Fruit fly (Drosophila melanogaster) whole organism, pupa: ENCODE data around the gene 5PtaseI.

Source experiments
- CG10348 ChIP-seq: fragments of 200-800 bp; sonication (Bioruptor generic); IDR thresholded peaks from 2 replicates; pipeline ENCODE4 v1.3.6; 2022; ENCODE audit warnings: missing biosample characterization, missing genetic modification characterization
- CG12605 ChIP-seq: fragments of 200-800 bp; sonication (Bioruptor generic); IDR thresholded peaks from 2 replicates; pipeline ENCODE4 v1.3.6; 2022; ENCODE audit warnings: missing biosample characterization, missing genetic modification characterization
- CG13204 ChIP-seq: fragments of 200-800 bp; sonication (Bioruptor generic); optimal IDR thresholded peaks from 2 replicates; lab custom pipeline; 2018; ENCODE audit warnings: missing biosample characterization, mild to moderate bottlenecking, missing genetic modification characterization, moderate library complexity
- CG14655 ChIP-seq: fragments of 200-800 bp; sonication (Bioruptor generic); optimal IDR thresholded peaks from 3 replicates; lab custom pipeline; 2017; ENCODE audit warnings: mild to moderate bottlenecking, missing biosample characterization, missing genetic modification reagents, missing genetic modification characterization
- CG15710 ChIP-seq: fragments of 200-800 bp; sonication (Bioruptor generic); optimal IDR thresholded peaks from 2 replicates; lab custom pipeline; 2018; ENCODE audit warnings: missing biosample characterization, mild to moderate bottlenecking, missing genetic modification characterization, moderate library complexity
- CG17806 ChIP-seq: fragments of 200-800 bp; sonication (Bioruptor generic); optimal IDR thresholded peaks from 2 replicates; lab custom pipeline; 2018; ENCODE audit warnings: missing biosample characterization, mild to moderate bottlenecking, missing genetic modification characterization, moderate library complexity
- CG32121 ChIP-seq: fragments of 200-800 bp; sonication (Bioruptor generic); IDR thresholded peaks from 2 replicates; pipeline ENCODE4 v1.3.6; 2022; ENCODE audit warnings: missing biosample characterization, missing genetic modification characterization
- CG34367 ChIP-seq: fragments of 200-800 bp; sonication (Bioruptor generic); optimal IDR thresholded peaks from 2 replicates; lab custom pipeline; 2018; ENCODE audit warnings: missing biosample characterization, mild to moderate bottlenecking, missing genetic modification characterization
- CG4496 ChIP-seq: fragments of 200-800 bp; sonication (Bioruptor generic); IDR thresholded peaks from 3 replicates; pipeline ENCODE4 v1.3.6; 2022; ENCODE audit warnings: missing biosample characterization, missing genetic modification characterization
- CG8159 ChIP-seq: fragments of 200-800 bp; sonication (Bioruptor generic); optimal IDR thresholded peaks from 3 replicates; lab custom pipeline; 2018; ENCODE audit warnings: missing biosample characterization, mild to moderate bottlenecking, missing genetic modification characterization, moderate library complexity
- CG8301 ChIP-seq: fragments of 200-800 bp; sonication (Bioruptor generic); optimal IDR thresholded peaks from 2 replicates; lab custom pipeline; 2018; ENCODE audit warnings: missing biosample characterization, mild to moderate bottlenecking, missing genetic modification characterization
- CG9948 ChIP-seq: fragments of 200-800 bp; sonication (Bioruptor generic); optimal IDR thresholded peaks from 2 replicates; lab custom pipeline; 2018; ENCODE audit warnings: missing biosample characterization, mild to moderate bottlenecking, missing genetic modification characterization, moderate library complexity
- D1 ChIP-seq: fragments of 200-800 bp; sonication (Bioruptor generic); optimal IDR thresholded peaks from 2 replicates; lab custom pipeline; 2018; ENCODE audit warnings: missing biosample characterization, mild to moderate bottlenecking, missing genetic modification characterization, moderate library complexity
- EcR ChIP-seq: fragments of 200-800 bp; sonication (Bioruptor generic); optimal IDR thresholded peaks from 3 replicates; lab custom pipeline; 2019; ENCODE audit warnings: missing biosample characterization, missing genetic modification characterization, mild to moderate bottlenecking, moderate library complexity, missing genetic modification reagents
- Ets98B ChIP-seq: fragments of 200-800 bp; sonication (Bioruptor generic); IDR thresholded peaks from 2 replicates; pipeline ENCODE4 v1.3.6; 2022; ENCODE audit warnings: missing biosample characterization, missing genetic modification characterization
- Pif1B ChIP-seq: fragments of 200-800 bp; sonication (Bioruptor generic); optimal IDR thresholded peaks from 3 replicates; lab custom pipeline; 2016; ENCODE audit warnings: missing biosample characterization, missing genetic modification characterization
- Snoo ChIP-seq: fragments of 200-800 bp; sonication (Bioruptor generic); optimal IDR thresholded peaks from 3 replicates; lab custom pipeline; 2017; ENCODE audit warnings: missing biosample characterization, mild to moderate bottlenecking, missing genetic modification characterization, inconsistent platforms
- fd96Ca ChIP-seq: fragments of 200-800 bp; sonication (Bioruptor generic); IDR thresholded peaks from 3 replicates; pipeline ENCODE4 v1.3.6; 2022; ENCODE audit warnings: missing biosample characterization, missing genetic modification characterization
- gl ChIP-seq: fragments of 200-800 bp; sonication (Bioruptor generic); optimal IDR thresholded peaks from 2 replicates; lab custom pipeline; 2018; ENCODE audit warnings: missing biosample characterization, mild to moderate bottlenecking, missing genetic modification characterization
- rn ChIP-seq: fragments of 200-800 bp; sonication (Bioruptor generic); IDR thresholded peaks from 2 replicates; pipeline ENCODE4 v1.3.6; 2022; ENCODE audit warnings: missing biosample characterization, missing genetic modification characterization

5PtaseI gene

dm6 chr3R:25044816-25045551 is at the start of gene 5PtaseI:
TSS of gene 5PtaseI (minus strand) at chr3R:25045151.
- TF ChIP-seq Snoo (no peak), CG32121 (GFP tag; lab: Robert Waterston, UW) (no peak), EcR (GFP tag; lab: Kevin White, UChicago) (no peak), CG34367 (tag; lab: Kevin White, UChicago) (no peak), CG4496 (GFP tag; lab: Robert Waterston, UW) (no peak), CG9948 (tag; lab: Kevin White, UChicago) (no peak), Pif1B (GFP tag; lab: Kevin White, UChicago) (no peak), CG12605 (GFP tag; lab: Robert Waterston, UW) (no peak), CG8301 (tag; lab: Kevin White, UChicago) (no peak), CG14655 (GFP tag; lab: Kevin White, UChicago) (no peak), CG10348 (GFP tag; lab: Robert Waterston, UW) (no peak), Ets98B (GFP tag; lab: Robert Waterston, UW) (no peak), CG15710 (no peak), D1 (no peak), CG8159 (no peak), gl (tag; lab: Kevin White, UChicago) (no peak), CG17806 (tag; lab: Kevin White, UChicago) (no peak), fd96Ca (GFP tag; lab: Robert Waterston, UW) (no peak)

- no peak for TF ChIP-seq CG9948 (tag; lab: Kevin White, UChicago)
- TF ChIP-seq CG14655 (GFP tag; lab: Kevin White, UChicago) = no peak
- TF ChIP-seq EcR (GFP tag; lab: Kevin White, UChicago) = no peak
These were observed 49.7 kb upstream of the 5PtaseI start, which contains the start of gene fd96Cb for dm6 chr3R:25094639-25095038. TSS of gene fd96Cb (plus strand) at chr3R:25095012.

dm6 chr3R:25082348-25082747 is 37.4 kb upstream of the 5PtaseI start, which contains the start of gene fd96Ca:
TSS of gene fd96Ca (plus strand) at chr3R:25082684.
- TF ChIP-seq CG4496 (GFP tag; lab: Robert Waterston, UW) = 0 out of 3 replicates have a peak, but pooled peaks have one; percentile 42
- no peak for TF ChIP-seq CG9948 (tag; lab: Kevin White, UChicago)
- TF ChIP-seq CG13204 (GFP tag; lab: Kevin White, UChicago) = peak; percentile 87

dm6 chr3R:25080446-25080845 is 35.5 kb upstream of the 5PtaseI start:
- peak; percentile 46; the same call in 1 of the 2 replicates for TF ChIP-seq CG32121 (GFP tag; lab: Robert Waterston, UW)
- no peak for TF ChIP-seq CG8159

dm6 chr3R:25078665-25079064 is 33.7 kb upstream of the 5PtaseI start:
- TF ChIP-seq gl (tag; lab: Kevin White, UChicago) = no peak
- TF ChIP-seq CG32121 (GFP tag; lab: Robert Waterston, UW) = no peak
- TF ChIP-seq, all 21 proteins: peak for 0

- TF ChIP-seq gl (tag; lab: Kevin White, UChicago) = no peak
- no peak for TF ChIP-seq CG4496 (GFP tag; lab: Robert Waterston, UW)
- TF ChIP-seq CG13204 (GFP tag; lab: Kevin White, UChicago) = no peak
- no peak for TF ChIP-seq Ets98B (GFP tag; lab: Robert Waterston, UW)
- TF ChIP-seq CG32121 (GFP tag; lab: Robert Waterston, UW) = no peak
- no peak for TF ChIP-seq CG12605 (GFP tag; lab: Robert Waterston, UW)
- no peak for TF ChIP-seq D1
- no peak for TF ChIP-seq CG8301 (tag; lab: Kevin White, UChicago)
- no peak for TF ChIP-seq Snoo
- TF ChIP-seq CG9948 (tag; lab: Kevin White, UChicago) = no peak
- no peak for TF ChIP-seq CG14655 (GFP tag; lab: Kevin White, UChicago)
- TF ChIP-seq CG17806 (tag; lab: Kevin White, UChicago) = no peak
- no peak for TF ChIP-seq CG8159
- TF ChIP-seq Pif1B (GFP tag; lab: Kevin White, UChicago) = no peak
These were observed 32.4 kb upstream of the 5PtaseI start for dm6 chr3R:25077280-25077820.

dm6 chr3R:25074558-25074964 is 29.6 kb upstream of the 5PtaseI start, which contains the start of the genes shams and CG11920:
TSS of gene shams (minus strand) at chr3R:25074607.
TSS of gene CG11920 (plus strand) at chr3R:25074877.
- TF ChIP-seq gl (tag; lab: Kevin White, UChicago) = no peak
- TF ChIP-seq CG8159 = peak; percentile 58

dm6 chr3R:25070871-25071270 is 25.9 kb upstream of the 5PtaseI start, which contains the start of gene CG11836:
TSS of gene CG11836 (plus strand) at chr3R:25071126.
- no peak for TF ChIP-seq rn (GFP tag; lab: Robert Waterston, UW)
